Worm (Caenorhabditis elegans): ENCODE results near the gene swt-4.

DNA sequence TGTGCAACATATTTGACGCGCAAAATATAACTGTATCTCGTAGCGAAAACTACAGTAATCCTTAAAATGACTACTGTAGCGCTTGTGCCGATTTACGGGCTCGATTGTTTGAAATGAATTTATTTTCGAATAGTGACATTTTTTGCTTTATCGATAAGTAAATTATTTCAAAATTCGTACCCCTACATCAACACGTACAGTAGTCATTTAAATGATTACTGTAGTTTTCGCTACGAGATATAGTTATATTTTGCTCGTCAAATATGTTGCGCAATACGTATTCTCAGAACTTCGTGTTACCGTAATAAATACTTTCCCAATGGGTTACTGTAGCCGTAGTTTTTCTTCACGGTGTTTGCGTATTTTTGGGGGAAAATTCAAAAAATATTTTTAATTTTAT, 23.9 kb upstream of the swt-4 start:
- TF ChIP-seq ama-1 (optimal IDR thresholded peaks at IDR 0.05) (no peak), ceh-48 (tag; optimal IDR thresholded peaks at IDR 0.05) (no peak), pax-1 (tag; optimal IDR thresholded peaks at IDR 0.05) (no peak), hlh-13 (GFP tag; optimal IDR thresholded peaks at IDR 0.05) (no peak), ceh-45 (GFP tag; IDR thresholded peaks at IDR 0.05) (no peak), ceh-30 (tag; optimal IDR thresholded peaks at IDR 0.05) (no peak), pqm-1 (tag; optimal IDR thresholded peaks at IDR 0.05) (no peak), unc-86 (tag; optimal IDR thresholded peaks at IDR 0.05) (no peak)

Data from whole organism, late embryonic.